Worm (Caenorhabditis elegans) whole organism, young adult: ENCODE results near the gene F41E6.1.

Experiments used
- B0261.1 ChIP-seq: sonication (generic microtip); optimal IDR thresholded peaks from 2 replicates; lab custom pipeline; 2016; ENCODE audit warnings: mild to moderate bottlenecking, missing genetic modification characterization, moderate library complexity, missing compliant biosample characterization
- B0336.3 ChIP-seq: fragments of 200-800 bp; sonication (Bioruptor generic); IDR thresholded peaks from 2 replicates; pipeline ENCODE4 v1.3.6; 2022; ENCODE audit warnings: missing genetic modification characterization, missing compliant biosample characterization
- D2030.7 ChIP-seq: fragments of 200-800 bp; sonication (Bioruptor generic); IDR thresholded peaks from 2 replicates; pipeline ENCODE4 v1.3.6; 2022; ENCODE audit warnings: missing genetic modification reagents, missing genetic modification characterization, missing compliant biosample characterization
- F22D6.2 ChIP-seq: sonication (generic microtip); optimal IDR thresholded peaks from 2 replicates; lab custom pipeline; 2016; ENCODE audit warnings: mild to moderate bottlenecking, missing genetic modification characterization, missing compliant biosample characterization
- F33H1.4 ChIP-seq: fragments of 200-800 bp; sonication (Bioruptor generic); IDR thresholded peaks from 2 replicates; pipeline ENCODE4 v1.3.6; 2022; ENCODE audit warnings: missing genetic modification reagents, missing genetic modification characterization, missing compliant biosample characterization
- F37B4.10 ChIP-seq: fragments of 200-800 bp; sonication (Bioruptor generic); IDR thresholded peaks from 2 replicates; pipeline ENCODE4 v1.3.6; 2022; ENCODE audit warnings: missing genetic modification characterization, missing compliant biosample characterization
- F52B5.7 ChIP-seq: sonication (generic microtip); optimal IDR thresholded peaks from 2 replicates; lab custom pipeline; 2016; ENCODE audit warnings: mild to moderate bottlenecking, missing genetic modification characterization, missing compliant biosample characterization
- F57C9.4 ChIP-seq: sonication (generic microtip); optimal IDR thresholded peaks from 2 replicates; lab custom pipeline; 2017; ENCODE audit warnings: mild to moderate bottlenecking, missing genetic modification characterization, missing compliant biosample characterization
- T26A5.8 ChIP-seq: sonication (generic microtip); optimal IDR thresholded peaks from 2 replicates; lab custom pipeline; 2016; ENCODE audit warnings: missing genetic modification characterization, missing compliant biosample characterization
- ZK185.1 ChIP-seq: sonication (generic microtip); optimal IDR thresholded peaks from 2 replicates; lab custom pipeline; 2016; ENCODE audit warnings: mild to moderate bottlenecking, missing genetic modification characterization, missing compliant biosample characterization; ENCODE audit not compliant: poor library complexity, severe bottlenecking
- athp-1 ChIP-seq: sonication (generic microtip); optimal IDR thresholded peaks from 2 replicates; lab custom pipeline; 2017; ENCODE audit warnings: mild to moderate bottlenecking, missing genetic modification characterization, missing compliant biosample characterization
- attf-3 ChIP-seq: fragments of 200-800 bp; sonication (Bioruptor generic); conservative IDR thresholded peaks from 2 replicates; pipeline ENCODE4 v1.3.6; 2022; ENCODE audit warnings: missing genetic modification reagents, missing genetic modification characterization, missing compliant biosample characterization
- attf-5 ChIP-seq: fragments of 200-800 bp; sonication (Bioruptor generic); optimal IDR thresholded peaks from 2 replicates; lab custom pipeline; 2018; ENCODE audit warnings: mild to moderate bottlenecking, missing genetic modification characterization, missing compliant biosample characterization
- cebp-1 ChIP-seq, 2 experiments: fragments of 200-800 bp in 1 of 2; sonication (Bioruptor generic) in 1 of 2; sonication (generic microtip) in 1 of 2; IDR thresholded peaks in 1 of 2; optimal IDR thresholded peaks in 1 of 2; 2 replicates each; pipeline versions ENCODE4 v1.3.6 to Lab custom; 2017 to 2022; ENCODE audit warnings: missing compliant biosample characterization in 2 of 2, missing genetic modification characterization in 2 of 2, mild to moderate bottlenecking in 1 of 2, missing genetic modification reagents in 1 of 2, moderate library complexity in 1 of 2
- cebp-2 ChIP-seq: fragments of 200-800 bp; sonication (Bioruptor generic); IDR thresholded peaks from 2 replicates; pipeline ENCODE4 v1.3.6; 2022; ENCODE audit warnings: missing genetic modification characterization, missing compliant biosample characterization
- ceh-91 ChIP-seq: fragments of 200-800 bp; sonication (Bioruptor generic); IDR thresholded peaks from 2 replicates; pipeline ENCODE4 v1.3.6; 2022; ENCODE audit warnings: missing genetic modification reagents, missing genetic modification characterization, missing compliant biosample characterization
- die-1 ChIP-seq: sonication (generic microtip); optimal IDR thresholded peaks from 2 replicates; lab custom pipeline; 2016; ENCODE audit warnings: missing genotype, mild to moderate bottlenecking, missing genetic modification characterization, missing compliant biosample characterization
- dpl-1 ChIP-seq: fragments of 150-350 bp; optimal IDR thresholded peaks from 2 replicates; lab custom pipeline; 2014; ENCODE audit warnings: missing biosample characterization, missing genetic modification reagents, missing genetic modification characterization
- egrh-3 ChIP-seq: fragments of 200-800 bp; sonication (Bioruptor generic); IDR thresholded peaks from 2 replicates; pipeline ENCODE4 v1.3.6; 2022; ENCODE audit warnings: missing genetic modification reagents, missing genetic modification characterization, missing compliant biosample characterization
- ekl-4 ChIP-seq: fragments of 200-800 bp; sonication (Bioruptor generic); IDR thresholded peaks from 2 replicates; pipeline ENCODE4 v1.3.6; 2022; ENCODE audit warnings: missing genetic modification reagents, missing genetic modification characterization, missing compliant biosample characterization
- hmg-1.2 ChIP-seq: fragments of 200-800 bp; sonication (Bioruptor generic); IDR thresholded peaks from 2 replicates; pipeline ENCODE4 v1.3.6; 2022; ENCODE audit warnings: missing genetic modification reagents, missing genetic modification characterization, missing compliant biosample characterization
- let-607 ChIP-seq, 2 experiments: fragments of 200-800 bp in 1 of 2; sonication (Bioruptor generic) in 1 of 2; sonication (generic microtip) in 1 of 2; optimal IDR thresholded peaks; 2 replicates each; lab custom pipeline; 2016 to 2018; ENCODE audit warnings: mild to moderate bottlenecking in 2 of 2, missing compliant biosample characterization in 2 of 2, missing genetic modification characterization in 2 of 2, moderate library complexity in 2 of 2, missing genotype in 1 of 2
- lin-35 ChIP-seq, 3 experiments: fragments of 150-350 bp in 2 of 3; sonication (generic microtip) in 1 of 3; optimal IDR thresholded peaks; 2 replicates each; lab custom pipeline; 2014 to 2018; ENCODE audit warnings: missing biosample characterization in 3 of 3, missing genetic modification characterization in 3 of 3, missing genetic modification reagents in 3 of 3
- lin-40 ChIP-seq: sonication (generic microtip); optimal IDR thresholded peaks from 2 replicates; lab custom pipeline; 2016; ENCODE audit warnings: missing genetic modification characterization, mild to moderate bottlenecking, missing compliant biosample characterization, missing genotype, missing genetic modification reagents
- lir-1 ChIP-seq: fragments of 200-800 bp; sonication (Bioruptor generic); conservative IDR thresholded peaks from 2 replicates; pipeline ENCODE4 v1.3.6; 2022; ENCODE audit warnings: missing genetic modification reagents, missing genetic modification characterization, missing compliant biosample characterization
- lsl-1 ChIP-seq: fragments of 200-800 bp; sonication (Bioruptor generic); optimal IDR thresholded peaks from 2 replicates; lab custom pipeline; 2018; ENCODE audit warnings: mild to moderate bottlenecking, missing genetic modification characterization, moderate library complexity, missing compliant biosample characterization
- lsy-27 ChIP-seq: sonication (generic microtip); optimal IDR thresholded peaks from 2 replicates; lab custom pipeline; 2017; ENCODE audit warnings: missing genetic modification characterization, mild to moderate bottlenecking, missing compliant biosample characterization, antibody characterized with exemption, missing genotype, borderline replicate concordance; ENCODE audit not compliant: insufficient read depth
- madf-3 ChIP-seq: fragments of 200-800 bp; sonication (Bioruptor generic); IDR thresholded peaks from 2 replicates; pipeline ENCODE4 v1.3.6; 2022; ENCODE audit warnings: missing genetic modification reagents, missing genetic modification characterization, missing compliant biosample characterization
- nfya-1 ChIP-seq: sonication (generic microtip); optimal IDR thresholded peaks from 2 replicates; lab custom pipeline; 2017; ENCODE audit warnings: antibody characterized with exemption, missing compliant biosample characterization, missing genetic modification characterization, borderline replicate concordance; ENCODE audit not compliant: insufficient read depth
- nfyb-1 ChIP-seq: fragments of 200-800 bp; sonication (Bioruptor generic); IDR thresholded peaks from 2 replicates; pipeline ENCODE4 v1.3.6; 2022; ENCODE audit warnings: missing genetic modification reagents, missing genetic modification characterization, missing compliant biosample characterization
- nhr-80 ChIP-seq: sonication (generic microtip); optimal IDR thresholded peaks from 2 replicates; lab custom pipeline; 2016; ENCODE audit warnings: missing genetic modification characterization, missing compliant biosample characterization
- nhr-90 ChIP-seq: sonication (generic microtip); optimal IDR thresholded peaks from 2 replicates; lab custom pipeline; 2016; ENCODE audit warnings: missing genotype, mild to moderate bottlenecking, missing genetic modification characterization, missing compliant biosample characterization
- repo-1 ChIP-seq: sonication (generic microtip); optimal IDR thresholded peaks from 2 replicates; lab custom pipeline; 2017; ENCODE audit warnings: mild to moderate bottlenecking, missing genetic modification characterization, missing compliant biosample characterization
- rpc-1 ChIP-seq, 2 experiments: fragments of 150-350 bp in 1 of 2; sonication (generic microtip) in 1 of 2; optimal IDR thresholded peaks; 2 replicates each; lab custom pipeline; 2014 to 2018; ENCODE audit warnings: missing biosample characterization in 1 of 2, missing genetic modification characterization in 1 of 2, missing genetic modification reagents in 1 of 2, missing genotype in 1 of 2
- sdz-38 ChIP-seq: sonication (generic microtip); optimal IDR thresholded peaks from 2 replicates; lab custom pipeline; 2016; ENCODE audit warnings: missing genotype, missing genetic modification characterization, missing compliant biosample characterization
- snpc-3.4 ChIP-seq: sonication (generic microtip); optimal IDR thresholded peaks from 2 replicates; lab custom pipeline; 2017; ENCODE audit warnings: missing genetic modification characterization, mild to moderate bottlenecking, missing compliant biosample characterization, antibody characterized with exemption, moderate library complexity, missing genotype, missing genetic modification reagents
- somi-1 ChIP-seq: fragments of 200-800 bp; sonication (Bioruptor generic); optimal IDR thresholded peaks from 2 replicates; lab custom pipeline; 2018; ENCODE audit warnings: mild to moderate bottlenecking, missing genetic modification characterization, missing compliant biosample characterization
- tbp1 ChIP-seq: fragments of 200-800 bp; sonication (Bioruptor generic); optimal IDR thresholded peaks from 2 replicates; lab custom pipeline; 2018; ENCODE audit warnings: mild to moderate bottlenecking, missing genetic modification characterization, missing compliant biosample characterization
- tbx-9 ChIP-seq: sonication (generic microtip); optimal IDR thresholded peaks from 2 replicates; lab custom pipeline; 2016; ENCODE audit warnings: borderline replicate concordance, missing genetic modification characterization, inconsistent platforms, missing compliant biosample characterization
- unc-130 ChIP-seq: sonication (generic microtip); optimal IDR thresholded peaks from 2 replicates; lab custom pipeline; 2016; ENCODE audit warnings: missing genetic modification reagents, missing genetic modification characterization, missing compliant biosample characterization
- unc-62 ChIP-seq: fragments of 150-350 bp; optimal IDR thresholded peaks from 2 replicates; lab custom pipeline; 2014; ENCODE audit warnings: missing biosample characterization, missing genetic modification reagents, missing genetic modification characterization
- zfh-2 ChIP-seq: fragments of 200-800 bp; sonication (Bioruptor generic); conservative IDR thresholded peaks from 2 replicates; pipeline ENCODE4 v1.3.6; 2022; ENCODE audit warnings: missing genetic modification reagents, missing genetic modification characterization, missing compliant biosample characterization
- zim-3 ChIP-seq: sonication (generic microtip); optimal IDR thresholded peaks from 2 replicates; lab custom pipeline; 2017; ENCODE audit warnings: mild to moderate bottlenecking, missing genetic modification characterization, moderate library complexity, missing compliant biosample characterization
- ztf-22 ChIP-seq: fragments of 200-800 bp; sonication (Bioruptor generic); optimal IDR thresholded peaks from 2 replicates; lab custom pipeline; 2018; ENCODE audit warnings: mild to moderate bottlenecking, missing genetic modification characterization, moderate library complexity, missing compliant biosample characterization
- ztf-26 ChIP-seq: sonication (generic microtip); optimal IDR thresholded peaks from 2 replicates; lab custom pipeline; 2017; ENCODE audit warnings: missing genetic modification characterization, missing compliant biosample characterization
- ztf-3 ChIP-seq: fragments of 200-800 bp; sonication (Bioruptor generic); optimal IDR thresholded peaks from 2 replicates; lab custom pipeline; 2018; ENCODE audit warnings: mild to moderate bottlenecking, missing genetic modification characterization, missing compliant biosample characterization

Gene F41E6.1

ce11 chrV:8606099-8606696 lies 16.2 kb upstream of the F41E6.1 start, which contains the start of gene vps-60 (continued):
- TF ChIP-seq T26A5.8 (tag; lab: Kevin White, UChicago) = no peak
- peak; percentile 62 for TF ChIP-seq lsl-1 (GFP tag; lab: Kevin White, UChicago)
- TF ChIP-seq somi-1 (GFP tag; lab: Kevin White, UChicago) = peak; percentile 74
- TF ChIP-seq lin-35 (GFP tag; optimal IDR thresholded peaks at IDR 0.05; lab: Kevin White, UChicago) = peak; percentile 8 to 77 (median 10)
- TF ChIP-seq zim-3 (tag; lab: Kevin White, UChicago) = no peak
- peak; percentile 73 for TF ChIP-seq cebp-1 (GFP tag; IDR thresholded peaks at IDR 0.05; lab: Robert Waterston, UW)
- peak; percentile 92 for TF ChIP-seq cebp-1 (tag; optimal IDR thresholded peaks at IDR 0.05; lab: Kevin White, UChicago)
- TF ChIP-seq let-607 (tag; optimal IDR thresholded peaks at IDR 0.05; lab: Kevin White, UChicago) = peak; percentile 21 to 81
- peak; percentile 64 for TF ChIP-seq unc-62
- peak; percentile 39; the same call in 1 of the 2 replicates for TF ChIP-seq lir-1 (GFP tag; lab: Robert Waterston, UW)
- peak; percentile 85 for TF ChIP-seq B0336.3
- TF ChIP-seq rpc-1 (optimal IDR thresholded peaks at IDR 0.05; lab: Kevin White, UChicago) = no peak
- no peak for TF ChIP-seq rpc-1 (tag; optimal IDR thresholded peaks at IDR 0.05; lab: Kevin White, UChicago)
- TF ChIP-seq athp-1 (tag; lab: Kevin White, UChicago) = peak; percentile 81
- TF ChIP-seq dpl-1 (GFP tag; lab: Kevin White, UChicago) = peak; percentile 70
- TF ChIP-seq attf-3 = peak; percentile 50; the same call in 1 of the 2 replicates
- TF ChIP-seq F22D6.2 = peak; percentile 21
- TF ChIP-seq tbx-9 (tag; lab: Kevin White, UChicago) = no peak
- peak; percentile 78 for TF ChIP-seq nfyb-1 (GFP tag; lab: Robert Waterston, UW)
- TF ChIP-seq ztf-22 = peak; percentile 63
- TF ChIP-seq F57C9.4 (tag; lab: Kevin White, UChicago) = no peak
- TF ChIP-seq ZK185.1 = peak; percentile 21
- TF ChIP-seq zfh-2 = peak; percentile 97
- peak; percentile 63 for TF ChIP-seq D2030.7 (GFP tag; lab: Robert Waterston, UW)
- TF ChIP-seq ceh-91 (GFP tag; lab: Robert Waterston, UW) = peak; percentile 75
- TF ChIP-seq B0261.1 (tag; lab: Kevin White, UChicago) = no peak
- TF ChIP-seq F33H1.4 (GFP tag; lab: Robert Waterston, UW) = peak; percentile 92
- peak; percentile 92 for TF ChIP-seq nhr-80
- peak; percentile 77 for TF ChIP-seq hmg-1.2 (GFP tag; lab: Robert Waterston, UW)
- TF ChIP-seq die-1 (tag; lab: Kevin White, UChicago) = peak; percentile 41
- peak; percentile 14 for TF ChIP-seq unc-130
- TF ChIP-seq repo-1 = peak; percentile 20
- TF ChIP-seq madf-3 (GFP tag; lab: Robert Waterston, UW) = peak; percentile 99
- TF ChIP-seq egrh-3 (GFP tag; lab: Robert Waterston, UW) = peak; percentile 59
- no peak for TF ChIP-seq cebp-2 (GFP tag; lab: Robert Waterston, UW)
- TF ChIP-seq F37B4.10 (GFP tag; lab: Robert Waterston, UW) = no peak
- TF ChIP-seq nhr-90 (tag; lab: Kevin White, UChicago) = peak; percentile 48
- TF ChIP-seq nfya-1 = no peak
- TF ChIP-seq attf-5 (GFP tag; lab: Kevin White, UChicago) = peak; percentile 97
- TF ChIP-seq ztf-3 (GFP tag; lab: Kevin White, UChicago) = peak; percentile 2
- TF ChIP-seq lin-40 (tag; lab: Kevin White, UChicago) = peak; percentile 91
- peak; percentile 90 for TF ChIP-seq ztf-26
- TF ChIP-seq snpc-3.4 (tag; lab: Kevin White, UChicago) = peak; percentile 84
- no peak for TF ChIP-seq F52B5.7 (tag; lab: Kevin White, UChicago)
- TF ChIP-seq lsy-27 = no peak
- TF ChIP-seq ekl-4 = peak; percentile 88
- no peak for TF ChIP-seq sdz-38 (tag; lab: Kevin White, UChicago)
- TF ChIP-seq tbp1 (GFP tag; lab: Kevin White, UChicago) = peak; percentile 70
